Fruit fly (Drosophila melanogaster) whole organism, embryonic: ENCODE data around the gene CG10694.

Source experiments
- Awh ChIP-seq: fragments of 200-800 bp; sonication (Bioruptor generic); IDR thresholded peaks from 2 replicates; pipeline ENCODE4, ENCODE4 v1.3.6; 2022; ENCODE audit warnings: missing biosample characterization, missing genetic modification characterization
- CG10321 ChIP-seq: fragments of 200-800 bp; sonication (Bioruptor generic); IDR thresholded peaks from 2 replicates; pipeline ENCODE4 v1.3.6; 2022; ENCODE audit warnings: missing biosample characterization, missing genetic modification characterization
- CG10462 ChIP-seq: fragments of 200-800 bp; sonication (Bioruptor generic); optimal IDR thresholded peaks from 2 replicates; lab custom pipeline; 2016; ENCODE audit warnings: missing biosample characterization, missing genetic modification characterization
- CG12769 ChIP-seq: fragments of 200-800 bp; sonication (Bioruptor generic); optimal IDR thresholded peaks from 2 replicates; lab custom pipeline; 2019; ENCODE audit warnings: missing biosample characterization, mild to moderate bottlenecking, missing genetic modification characterization, moderate library complexity
- CG13296 ChIP-seq: fragments of 200-800 bp; sonication (Bioruptor generic); optimal IDR thresholded peaks from 3 replicates; lab custom pipeline; 2018; ENCODE audit warnings: missing biosample characterization, mild to moderate bottlenecking, missing genetic modification characterization
- CG17359 ChIP-seq: fragments of 200-800 bp; sonication (Bioruptor generic); optimal IDR thresholded peaks from 3 replicates; lab custom pipeline; 2018; ENCODE audit warnings: missing biosample characterization, mild to moderate bottlenecking, missing genetic modification characterization, moderate library complexity
- CG17385 ChIP-seq: fragments of 200-800 bp; sonication (Bioruptor generic); optimal IDR thresholded peaks from 3 replicates; lab custom pipeline; 2018; ENCODE audit warnings: missing biosample characterization, mild to moderate bottlenecking, missing genetic modification characterization
- CG2202 ChIP-seq: fragments of 200-800 bp; sonication (Bioruptor generic); optimal IDR thresholded peaks from 2 replicates; lab custom pipeline; 2018; ENCODE audit warnings: missing biosample characterization, mild to moderate bottlenecking, missing genetic modification characterization
- CG2712 ChIP-seq: fragments of 200-800 bp; optimal IDR thresholded peaks from 3 replicates; lab custom pipeline; 2019; ENCODE audit warnings: missing biosample characterization, mild to moderate bottlenecking, missing genetic modification characterization, moderate library complexity
- CG4707 ChIP-seq: fragments of 200-800 bp; sonication (Bioruptor generic); optimal IDR thresholded peaks from 2 replicates; lab custom pipeline; 2018; ENCODE audit warnings: missing biosample characterization, mild to moderate bottlenecking, missing genetic modification characterization, moderate library complexity
- CG6791 ChIP-seq: fragments of 200-800 bp; sonication (Bioruptor generic); IDR thresholded peaks from 3 replicates; pipeline ENCODE4 v1.3.6; 2022; ENCODE audit warnings: missing biosample characterization, missing genetic modification characterization; ENCODE audit not compliant: partially characterized antibody
- CG8765 ChIP-seq: fragments of 200-800 bp; sonication (Bioruptor generic); IDR thresholded peaks from 2 replicates; pipeline ENCODE4 v1.3.6; 2022; ENCODE audit warnings: missing biosample characterization, missing genetic modification characterization
- CG9215 ChIP-seq: fragments of 200-800 bp; sonication (Bioruptor generic); IDR thresholded peaks from 2 replicates; pipeline ENCODE4 v1.3.6; 2022; ENCODE audit warnings: missing biosample characterization, missing genetic modification characterization
- CG9797 ChIP-seq: fragments of 200-800 bp; sonication (Bioruptor generic); optimal IDR thresholded peaks from 3 replicates; lab custom pipeline; 2018; ENCODE audit warnings: missing biosample characterization, mild to moderate bottlenecking, missing genetic modification characterization
- D19A ChIP-seq: fragments of 200-800 bp; optimal IDR thresholded peaks from 3 replicates; lab custom pipeline; 2019; ENCODE audit warnings: missing biosample characterization, mild to moderate bottlenecking, missing genetic modification characterization, moderate library complexity
- Dip2 ChIP-seq: fragments of 200-800 bp; sonication (Bioruptor generic); IDR thresholded peaks from 2 replicates; pipeline ENCODE4 v1.3.6; 2022; ENCODE audit warnings: missing biosample characterization, missing genetic modification characterization
- Drgx ChIP-seq: fragments of 200-800 bp; sonication (Bioruptor generic); IDR thresholded peaks from 2 replicates; pipeline ENCODE4 v1.3.6; 2022; ENCODE audit warnings: missing biosample characterization, missing genetic modification characterization
- H15 ChIP-seq: fragments of 200-800 bp; sonication (Bioruptor generic); IDR thresholded peaks from 3 replicates; pipeline ENCODE4 v1.3.6; 2022; ENCODE audit warnings: missing biosample characterization, missing genetic modification characterization
- HLHmδ ChIP-seq: fragments of 200-800 bp; sonication (Bioruptor generic); optimal IDR thresholded peaks from 2 replicates; lab custom pipeline; 2018; ENCODE audit warnings: missing biosample characterization, mild to moderate bottlenecking, missing genetic modification characterization, moderate library complexity
- HmgD ChIP-seq: fragments of 200-800 bp; sonication (Bioruptor generic); optimal IDR thresholded peaks from 3 replicates; lab custom pipeline; 2016; ENCODE audit warnings: missing biosample characterization, missing genetic modification characterization
- Hr39 ChIP-seq: fragments of >200 bp; optimal IDR thresholded peaks from 2 replicates; lab custom pipeline; 2017
- Max ChIP-seq: fragments of 200-800 bp; sonication (Bioruptor generic); optimal IDR thresholded peaks from 2 replicates; lab custom pipeline; 2016; ENCODE audit warnings: missing biosample characterization, mild to moderate bottlenecking, missing genetic modification characterization
- NK7.1 ChIP-seq: fragments of 200-800 bp; sonication (Bioruptor generic); optimal IDR thresholded peaks from 3 replicates; lab custom pipeline; 2016; ENCODE audit warnings: missing biosample characterization, missing genetic modification characterization
- Scr ChIP-seq: fragments of 200-800 bp; sonication (Bioruptor generic); IDR thresholded peaks from 2 replicates; pipeline ENCODE4 v1.3.6; 2022; ENCODE audit warnings: missing biosample characterization, missing genetic modification characterization; ENCODE audit not compliant: partially characterized antibody
- Trl ChIP-seq, 3 experiments: fragments of >200 bp in 2 of 3; fragments of 200-800 bp in 1 of 3; sonication (Bioruptor generic) in 1 of 3; optimal IDR thresholded peaks; 2 replicates in 1 of 3; 3 replicates in 2 of 3; lab custom pipeline; 2016 to 2017; ENCODE audit warnings: missing biosample characterization in 1 of 3, missing genetic modification characterization in 1 of 3
- YL-1 ChIP-seq: fragments of 200-800 bp; sonication (Bioruptor generic); optimal IDR thresholded peaks from 3 replicates; lab custom pipeline; 2017; ENCODE audit warnings: missing biosample characterization, mild to moderate bottlenecking, missing genetic modification characterization
- ac ChIP-seq: fragments of 200-800 bp; sonication (Bioruptor generic); optimal IDR thresholded peaks from 3 replicates; lab custom pipeline; 2017; ENCODE audit warnings: missing biosample characterization, mild to moderate bottlenecking, missing genetic modification characterization
- btn ChIP-seq: fragments of 200-800 bp; sonication (Bioruptor generic); optimal IDR thresholded peaks from 2 replicates; lab custom pipeline; 2016; ENCODE audit warnings: missing biosample characterization, missing genetic modification characterization
- cato ChIP-seq: fragments of 200-800 bp; sonication (Bioruptor generic); optimal IDR thresholded peaks from 2 replicates; lab custom pipeline; 2016; ENCODE audit warnings: missing biosample characterization, missing genetic modification characterization, borderline replicate concordance
- chinmo ChIP-seq: fragments of 200-800 bp; sonication (Bioruptor generic); IDR thresholded peaks from 4 replicates; pipeline ENCODE4 v1.3.6; 2022; ENCODE audit warnings: missing biosample characterization, missing genetic modification characterization; ENCODE audit not compliant: partially characterized antibody
- dm ChIP-seq: fragments of 200-800 bp; sonication (Bioruptor generic); optimal IDR thresholded peaks from 3 replicates; lab custom pipeline; 2016; ENCODE audit warnings: missing biosample characterization, missing genetic modification characterization
- emc ChIP-seq: fragments of 200-800 bp; sonication (Bioruptor generic); optimal IDR thresholded peaks from 2 replicates; lab custom pipeline; 2016; ENCODE audit warnings: missing biosample characterization, missing genetic modification characterization
- fd102C ChIP-seq: fragments of 200-800 bp; sonication (Bioruptor generic); optimal IDR thresholded peaks from 2 replicates; lab custom pipeline; 2018; ENCODE audit warnings: missing biosample characterization, mild to moderate bottlenecking, missing genetic modification characterization, moderate library complexity
- ind ChIP-seq: fragments of 200-800 bp; sonication (Bioruptor generic); optimal IDR thresholded peaks from 3 replicates; lab custom pipeline; 2016; ENCODE audit warnings: missing biosample characterization, missing genetic modification characterization
- insv ChIP-seq, 2 experiments: fragments of 200-800 bp; sonication (Bioruptor generic); optimal IDR thresholded peaks; 3 replicates each; lab custom pipeline; 2016 to 2018; ENCODE audit warnings: missing biosample characterization in 2 of 2, missing genetic modification characterization in 2 of 2
- lab ChIP-seq: fragments of 200-800 bp; sonication (Bioruptor generic); optimal IDR thresholded peaks from 3 replicates; lab custom pipeline; 2017; ENCODE audit warnings: missing biosample characterization, missing genetic modification characterization, mild to moderate bottlenecking, moderate library complexity, missing genetic modification reagents
- lbe ChIP-seq: fragments of 200-800 bp; sonication (Bioruptor generic); optimal IDR thresholded peaks from 2 replicates; lab custom pipeline; 2016; ENCODE audit warnings: missing biosample characterization, mild to moderate bottlenecking, missing genetic modification characterization
- lmd ChIP-seq: fragments of 200-800 bp; sonication (Bioruptor generic); IDR thresholded peaks from 2 replicates; pipeline ENCODE4 v1.3.6; 2022; ENCODE audit warnings: missing biosample characterization, missing genetic modification characterization
- nmo ChIP-seq: fragments of 200-800 bp; sonication (Bioruptor generic); optimal IDR thresholded peaks from 2 replicates; lab custom pipeline; 2018; ENCODE audit warnings: missing biosample characterization, mild to moderate bottlenecking, missing genetic modification characterization, moderate library complexity
- row ChIP-seq: fragments of 200-800 bp; sonication (Bioruptor generic); IDR thresholded peaks from 3 replicates; pipeline ENCODE4 v1.3.6; 2022; ENCODE audit warnings: missing biosample characterization, missing genetic modification characterization
- run ChIP-seq: fragments of 200-800 bp; sonication (Bioruptor generic); optimal IDR thresholded peaks from 3 replicates; lab custom pipeline; 2018; ENCODE audit warnings: missing biosample characterization, mild to moderate bottlenecking, missing genetic modification characterization
- sqz ChIP-seq: fragments of 200-800 bp; sonication (Bioruptor generic); optimal IDR thresholded peaks from 3 replicates; lab custom pipeline; 2018; ENCODE audit warnings: missing biosample characterization, mild to moderate bottlenecking, missing genetic modification characterization
- tup ChIP-seq: fragments of 200-800 bp; sonication (Bioruptor generic); optimal IDR thresholded peaks from 2 replicates; lab custom pipeline; 2016; ENCODE audit warnings: missing biosample characterization, mild to moderate bottlenecking, missing genetic modification characterization, moderate library complexity
- unc-4 ChIP-seq: fragments of 200-800 bp; sonication (Bioruptor generic); IDR thresholded peaks from 2 replicates; pipeline ENCODE4 v1.3.6; 2022; ENCODE audit warnings: missing biosample characterization, missing genetic modification characterization; ENCODE audit not compliant: partially characterized antibody
- usp ChIP-seq: fragments of >200 bp; optimal IDR thresholded peaks from 2 replicates; lab custom pipeline; 2017; ENCODE audit warnings: missing biosample characterization, missing genetic modification characterization
- vfl ChIP-seq: fragments of 200-800 bp; sonication (Bioruptor generic); optimal IDR thresholded peaks from 2 replicates; lab custom pipeline; 2016; ENCODE audit warnings: missing biosample characterization, missing genetic modification characterization
- vnd ChIP-seq: fragments of 200-800 bp; sonication (Bioruptor generic); IDR thresholded peaks from 3 replicates; pipeline ENCODE4 v1.3.6; 2022; ENCODE audit warnings: missing biosample characterization, missing genetic modification characterization; ENCODE audit not compliant: partially characterized antibody
- zen ChIP-seq: fragments of 200-800 bp; sonication (Bioruptor generic); optimal IDR thresholded peaks from 3 replicates; lab custom pipeline; 2018; ENCODE audit warnings: missing biosample characterization, mild to moderate bottlenecking, missing genetic modification characterization, moderate library complexity

The CG10694 gene

DNA sequence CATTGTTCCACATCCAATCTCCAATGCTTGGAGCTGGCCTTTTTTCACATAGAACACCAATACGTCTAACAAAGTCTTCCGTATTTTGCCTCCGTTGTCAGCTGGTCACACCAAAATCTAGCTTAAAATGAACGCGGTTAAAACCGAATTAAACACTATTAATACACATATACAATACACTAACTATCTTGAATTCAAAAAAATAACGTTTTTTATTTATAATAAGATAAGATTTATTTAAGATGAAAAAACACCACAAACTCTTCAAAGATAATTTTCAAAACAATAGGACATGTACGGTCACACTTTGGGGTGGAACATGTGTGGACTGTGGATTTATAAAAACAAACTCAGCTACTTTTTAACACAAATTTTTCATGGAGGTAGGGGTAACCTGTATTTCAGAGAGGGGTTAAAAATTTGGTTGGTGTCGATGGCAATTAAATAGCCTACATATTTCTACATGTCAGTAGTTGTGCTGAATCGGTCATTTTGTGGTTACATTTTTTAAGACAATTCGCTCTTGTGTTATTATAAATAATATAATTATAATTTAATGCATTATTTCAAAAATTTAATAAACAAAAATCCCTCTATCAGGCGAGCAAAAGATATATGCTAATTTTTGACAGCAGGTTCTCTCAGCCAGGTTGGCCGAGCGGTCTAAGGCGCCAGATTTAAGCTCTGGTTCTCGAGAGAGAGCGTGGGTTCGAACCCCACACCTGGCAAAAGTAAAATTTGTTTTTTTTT, 5.3 kb downstream of the CG10694 start, which contains the start of gene CG13605 (continued):
- TF ChIP-seq vfl (GFP tag; lab: Kevin White, UChicago) (peak; percentile 25), CG17385 (peak; percentile 70), row (GFP tag; lab: Robert Waterston, UW) (peak; percentile 84), CG9797 (GFP tag; lab: Kevin White, UChicago) (peak; percentile 90), H15 (GFP tag; lab: Robert Waterston, UW) (no peak), insv (GFP tag; optimal IDR thresholded peaks at IDR 0.05; lab: Kevin White, UChicago) (peak in 1 of 2 experiments; percentile 4), sqz (GFP tag; lab: Kevin White, UChicago) (peak; percentile 38), CG4707 (peak; percentile 19), CG6791 (GFP tag; lab: Robert Waterston, UW) (peak; percentile 48; the same call in 2 of the 3 replicates), nmo (GFP tag; lab: Kevin White, UChicago) (peak; percentile 57), run (tag; lab: Kevin White, UChicago) (peak; percentile 66), zen (tag; lab: Kevin White, UChicago) (peak; percentile 48), CG2202 (tag; lab: Kevin White, UChicago) (peak; percentile 44), lbe (GFP tag; lab: Kevin White, UChicago) (peak; percentile 64), HLHmδ (GFP tag; lab: Kevin White, UChicago) (no peak), lab (GFP tag; lab: Kevin White, UChicago) (peak; percentile 92), CG8765 (no peak), dm (GFP tag; lab: Kevin White, UChicago) (no peak), CG10321 (GFP tag; lab: Robert Waterston, UW) (0 out of 2 replicates have a peak, but pooled peaks have one; percentile 20), vnd (GFP tag; lab: Robert Waterston, UW) (no peak), usp (GFP tag; lab: Kevin White, UChicago) (no peak), cato (peak; percentile 4), Trl (optimal IDR thresholded peaks at IDR 0.05; lab: Kevin White, UChicago) (no peak), Trl (GFP tag; optimal IDR thresholded peaks at IDR 0.05; lab: Kevin White, UChicago) (peak; percentile 62), NK7.1 (GFP tag; lab: Kevin White, UChicago) (no peak), Max (GFP tag; lab: Kevin White, UChicago) (peak; percentile 34), ac (GFP tag; lab: Kevin White, UChicago) (no peak), Awh (peak; percentile 37; the same call in 1 of the 2 replicates), emc (no peak), HmgD (no peak), Hr39 (lab: Kevin White, UChicago) (no peak), Scr (GFP tag; lab: Robert Waterston, UW) (no peak), CG10462 (GFP tag; lab: Kevin White, UChicago) (peak; percentile 26), Drgx (GFP tag; lab: Robert Waterston, UW) (peak; percentile 64), CG12769 (no peak), lmd (GFP tag; lab: Robert Waterston, UW) (peak; percentile 76), tup (GFP tag; lab: Kevin White, UChicago) (no peak), CG13296 (peak; percentile 82), D19A (tag; lab: Kevin White, UChicago) (peak; percentile 67), btn (GFP tag; lab: Kevin White, UChicago) (no peak), YL-1 (GFP tag; lab: Kevin White, UChicago) (peak; percentile 76), CG2712 (tag; lab: Kevin White, UChicago) (peak; percentile 80), unc-4 (no peak), chinmo (GFP tag; lab: Robert Waterston, UW) (peak; percentile 5; the same call in 1 of the 4 replicates), fd102C (GFP tag; lab: Kevin White, UChicago) (no peak), CG17359 (peak; percentile 82), ind (GFP tag; lab: Kevin White, UChicago) (peak; percentile 76), Dip2 (GFP tag; lab: Robert Waterston, UW) (no peak), CG9215 (GFP tag; lab: Robert Waterston, UW) (peak; percentile 24; the same call in 1 of the 2 replicates)
